Worm (Caenorhabditis elegans) whole organism, L3 larva: ENCODE data around the gene F36F12.7.

Experiments
- ama-1 ChIP-seq: fragments of 150-350 bp; optimal IDR thresholded peaks from 2 replicates; lab custom pipeline; 2018
- egl-5 ChIP-seq: fragments of 150-350 bp; optimal IDR thresholded peaks from 2 replicates; lab custom pipeline; 2017; ENCODE audit warnings: missing biosample characterization, missing genetic modification reagents, missing genetic modification characterization, inconsistent platforms
- jun-1 ChIP-seq: fragments of 150-350 bp; optimal IDR thresholded peaks from 2 replicates; lab custom pipeline; 2014; ENCODE audit warnings: missing biosample characterization, missing genetic modification reagents, missing genetic modification characterization
- lin-39 ChIP-seq: fragments of 150-350 bp; optimal IDR thresholded peaks from 2 replicates; lab custom pipeline; 2018; ENCODE audit warnings: missing biosample characterization, missing genetic modification reagents, missing genetic modification characterization
- snpc-4 ChIP-seq: fragments of 150-350 bp; optimal IDR thresholded peaks from 2 replicates; lab custom pipeline; 2014; ENCODE audit warnings: missing biosample characterization, missing genetic modification characterization
- tbx-2 ChIP-seq: sonication (generic microtip); optimal IDR thresholded peaks from 2 replicates; lab custom pipeline; 2016; ENCODE audit warnings: mild to moderate bottlenecking, missing genetic modification characterization, missing compliant biosample characterization

ce11 chrV:2138287-2138686 lies 39.1 kb downstream of the F36F12.7 start:
- TF ChIP-seq snpc-4 (tag; lab: Kevin White, UChicago): no peak
- TF ChIP-seq jun-1 (tag; lab: Kevin White, UChicago): peak; percentile 28
- no peak for TF ChIP-seq tbx-2 (tag; lab: Kevin White, UChicago)
- no peak for TF ChIP-seq ama-1 (lab: Kevin White, UChicago)
- no peak for TF ChIP-seq lin-39 (tag; lab: Kevin White, UChicago)
- no peak for TF ChIP-seq egl-5 (tag; lab: Kevin White, UChicago)
